Worm (Caenorhabditis elegans) whole organism, early embryonic: ENCODE data around the gene cpb-1.

Experiments
- F13C5.2 ChIP-seq: sonication (generic microtip); optimal IDR thresholded peaks from 2 replicates; lab custom pipeline; 2017; ENCODE audit warnings: mild to moderate bottlenecking, missing genetic modification characterization, inconsistent platforms, missing compliant biosample characterization
- ama-1 ChIP-seq: fragments of 150-350 bp; optimal IDR thresholded peaks from 2 replicates; lab custom pipeline; 2014
- ceh-13 ChIP-seq: fragments of 200-800 bp; sonication (Bioruptor generic); optimal IDR thresholded peaks from 2 replicates; lab custom pipeline; 2018; ENCODE audit warnings: mild to moderate bottlenecking, missing genetic modification characterization, missing compliant biosample characterization
- ceh-36 ChIP-seq: sonication (generic microtip); optimal IDR thresholded peaks from 2 replicates; lab custom pipeline; 2016; ENCODE audit warnings: missing genetic modification characterization, inconsistent platforms, missing compliant biosample characterization
- flt-1 ChIP-seq: fragments of 200-800 bp; sonication (Bioruptor generic); IDR thresholded peaks from 2 replicates; pipeline ENCODE4 v1.3.6; 2022; ENCODE audit warnings: missing genetic modification characterization, missing compliant biosample characterization
- hmbx-1 ChIP-seq: sonication (generic microtip); optimal IDR thresholded peaks from 2 replicates; lab custom pipeline; 2016; ENCODE audit warnings: mild to moderate bottlenecking, missing genetic modification characterization, missing compliant biosample characterization
- hnd-1 ChIP-seq: sonication (generic microtip); optimal IDR thresholded peaks from 2 replicates; lab custom pipeline; 2016; ENCODE audit warnings: missing genetic modification characterization, missing compliant biosample characterization
- pes-1 ChIP-seq: fragments of 200-800 bp; sonication (Bioruptor generic); IDR thresholded peaks from 2 replicates; pipeline ENCODE4 v1.3.6; 2022; ENCODE audit warnings: missing genetic modification reagents, missing genetic modification characterization, missing compliant biosample characterization
- tbx-11 ChIP-seq: fragments of 200-800 bp; sonication (Bioruptor generic); IDR thresholded peaks from 2 replicates; pipeline ENCODE4 v1.3.6; 2022; ENCODE audit warnings: missing genetic modification characterization, missing compliant biosample characterization
- tra-4 ChIP-seq: sonication (generic microtip); optimal IDR thresholded peaks from 2 replicates; lab custom pipeline; 2017; ENCODE audit warnings: missing genetic modification characterization, missing compliant biosample characterization

- TF ChIP-seq pes-1 (GFP tag; lab: Robert Waterston, UW) (no peak), ama-1 (no peak), flt-1 (GFP tag; lab: Robert Waterston, UW) (no peak), tra-4 (tag; lab: Kevin White, UChicago) (no peak), tbx-11 (GFP tag; lab: Robert Waterston, UW) (no peak), ceh-13 (GFP tag; lab: Kevin White, UChicago) (no peak), hmbx-1 (tag; lab: Kevin White, UChicago) (no peak), hnd-1 (no peak), F13C5.2 (no peak), ceh-36 (tag; lab: Kevin White, UChicago) (no peak)
Measured at ce11 chrIII:9336807-9337206, 14.7 kb downstream of the cpb-1 start.
